Worm (Caenorhabditis elegans) whole organism, mixed stage, embryonic: Measurements from ENCODE around the gene chtb-1.

ENCODE experiments used
- M03D4.4 ChIP-seq: sonication (generic microtip); optimal IDR thresholded peaks from 2 replicates; lab custom pipeline; 2017; ENCODE audit warnings: mild to moderate bottlenecking, missing genetic modification characterization, missing compliant biosample characterization
- bed-3 ChIP-seq: fragments of 200-800 bp; sonication (Bioruptor generic); optimal IDR thresholded peaks from 3 replicates; lab custom pipeline; 2018; ENCODE audit warnings: mild to moderate bottlenecking, missing genetic modification characterization, moderate library complexity, missing compliant biosample characterization
- blmp-1 ChIP-seq: fragments of 150-350 bp; optimal IDR thresholded peaks from 2 replicates; lab custom pipeline; 2014; ENCODE audit warnings: missing biosample characterization, missing genetic modification characterization
- ceh-39 ChIP-seq: fragments of 150-350 bp; optimal IDR thresholded peaks from 2 replicates; lab custom pipeline; 2014; ENCODE audit warnings: missing biosample characterization, missing genetic modification characterization
- ceh-43 ChIP-seq: fragments of 200-800 bp; sonication (Bioruptor generic); optimal IDR thresholded peaks from 2 replicates; lab custom pipeline; 2018; ENCODE audit warnings: mild to moderate bottlenecking, missing genetic modification characterization, moderate library complexity, missing compliant biosample characterization
- ces-1 ChIP-seq: fragments of 150-350 bp; optimal IDR thresholded peaks from 2 replicates; lab custom pipeline; 2014; ENCODE audit warnings: missing biosample characterization, missing genetic modification reagents, missing genetic modification characterization
- cnd-1 ChIP-seq: fragments of 200-800 bp; sonication (Bioruptor generic); optimal IDR thresholded peaks from 2 replicates; lab custom pipeline; 2018; ENCODE audit warnings: mild to moderate bottlenecking, missing genetic modification characterization, missing compliant biosample characterization
- drap-1 ChIP-seq: fragments of 200-800 bp; sonication (Bioruptor generic); optimal IDR thresholded peaks from 3 replicates; lab custom pipeline; 2018; ENCODE audit warnings: mild to moderate bottlenecking, missing genetic modification characterization, missing compliant biosample characterization
- elt-1 ChIP-seq: sonication (generic microtip); optimal IDR thresholded peaks from 2 replicates; lab custom pipeline; 2017; ENCODE audit warnings: missing genetic modification characterization, mild to moderate bottlenecking, missing compliant biosample characterization, antibody characterized with exemption, moderate library complexity, borderline replicate concordance; ENCODE audit not compliant: insufficient read depth
- elt-3 ChIP-seq: fragments of 150-350 bp; optimal IDR thresholded peaks from 2 replicates; lab custom pipeline; 2014; ENCODE audit warnings: missing biosample characterization, missing genetic modification characterization
- flh-1 ChIP-seq: fragments of 200-800 bp; sonication (Bioruptor generic); optimal IDR thresholded peaks from 2 replicates; lab custom pipeline; 2018; ENCODE audit warnings: mild to moderate bottlenecking, missing genetic modification characterization, moderate library complexity, missing compliant biosample characterization
- ham-2 ChIP-seq: fragments of 200-800 bp; sonication (Bioruptor generic); optimal IDR thresholded peaks from 2 replicates; lab custom pipeline; 2018; ENCODE audit warnings: mild to moderate bottlenecking, missing genetic modification characterization, missing compliant biosample characterization
- hlh-1 ChIP-seq: fragments of 150-350 bp; optimal IDR thresholded peaks from 2 replicates; lab custom pipeline; 2014; ENCODE audit warnings: missing biosample characterization, missing genetic modification reagents, missing genetic modification characterization
- lsy-2 ChIP-seq: fragments of 150-350 bp; optimal IDR thresholded peaks from 2 replicates; lab custom pipeline; 2014; ENCODE audit warnings: missing biosample characterization, missing genetic modification characterization
- mab-5 ChIP-seq: fragments of 150-350 bp; optimal IDR thresholded peaks from 2 replicates; lab custom pipeline; 2014; ENCODE audit warnings: missing biosample characterization, missing genetic modification characterization
- mep-1 ChIP-seq: fragments of 150-350 bp; optimal IDR thresholded peaks from 2 replicates; lab custom pipeline; 2017; ENCODE audit warnings: missing biosample characterization, missing genetic modification reagents, missing genetic modification characterization, inconsistent platforms
- mls-2 ChIP-seq: sonication (generic microtip); optimal IDR thresholded peaks from 2 replicates; lab custom pipeline; 2016; ENCODE audit warnings: mild to moderate bottlenecking, missing genetic modification characterization, moderate library complexity, missing compliant biosample characterization
- nhr-12 ChIP-seq: fragments of 150-350 bp; optimal IDR thresholded peaks from 2 replicates; lab custom pipeline; 2014; ENCODE audit warnings: missing biosample characterization, missing genetic modification characterization
- nhr-2 ChIP-seq: fragments of 150-350 bp; optimal IDR thresholded peaks from 2 replicates; lab custom pipeline; 2014; ENCODE audit warnings: missing biosample characterization, missing genetic modification characterization
- nhr-28 ChIP-seq: fragments of 150-350 bp; optimal IDR thresholded peaks from 2 replicates; lab custom pipeline; 2014; ENCODE audit warnings: missing biosample characterization, missing genetic modification characterization
- pha-4 ChIP-seq: fragments of 150-350 bp; optimal IDR thresholded peaks from 2 replicates; lab custom pipeline; 2018; ENCODE audit warnings: missing biosample characterization, missing genetic modification reagents, missing genetic modification characterization
- sem-2 ChIP-seq: fragments of 200-800 bp; sonication (Bioruptor generic); optimal IDR thresholded peaks from 2 replicates; lab custom pipeline; 2018; ENCODE audit warnings: mild to moderate bottlenecking, missing genetic modification characterization, missing compliant biosample characterization
- snpc-4 ChIP-seq: fragments of 150-350 bp; optimal IDR thresholded peaks from 2 replicates; lab custom pipeline; 2014; ENCODE audit warnings: missing biosample characterization, missing genetic modification characterization
- sptf-1 ChIP-seq: sonication (generic microtip); optimal IDR thresholded peaks from 2 replicates; lab custom pipeline; 2017; ENCODE audit warnings: mild to moderate bottlenecking, missing genetic modification characterization, moderate library complexity, missing compliant biosample characterization
- tbx-8 ChIP-seq: fragments of 200-800 bp; sonication (Bioruptor generic); optimal IDR thresholded peaks from 2 replicates; lab custom pipeline; 2018; ENCODE audit warnings: mild to moderate bottlenecking, missing genetic modification characterization, moderate library complexity, missing compliant biosample characterization
- unc-120 ChIP-seq: sonication (generic microtip); optimal IDR thresholded peaks from 2 replicates; lab custom pipeline; 2017; ENCODE audit warnings: missing genetic modification characterization, missing compliant biosample characterization; ENCODE audit not compliant: poor library complexity, severe bottlenecking
- unc-39 ChIP-seq: fragments of 150-350 bp; optimal IDR thresholded peaks from 2 replicates; lab custom pipeline; 2014; ENCODE audit warnings: missing biosample characterization, missing genetic modification characterization
- unc-62 ChIP-seq: fragments of 150-350 bp; optimal IDR thresholded peaks from 2 replicates; lab custom pipeline; 2014; ENCODE audit warnings: missing biosample characterization, missing genetic modification reagents, missing genetic modification characterization
- zip-8 ChIP-seq: fragments of 150-350 bp; optimal IDR thresholded peaks from 2 replicates; lab custom pipeline; 2014; ENCODE audit warnings: missing biosample characterization, missing genetic modification characterization
- ztf-11 ChIP-seq: fragments of 150-350 bp; optimal IDR thresholded peaks from 2 replicates; lab custom pipeline; 2014; ENCODE audit warnings: missing biosample characterization, missing genetic modification characterization

chtb-1 gene

ce11 chrIII:9355412-9355969 lies at the start of gene chtb-1:
chtb-1 (minus strand) TSS chrIII:9355462.
- TF ChIP-seq M03D4.4 (tag; lab: Kevin White, UChicago) = no peak

DNA sequence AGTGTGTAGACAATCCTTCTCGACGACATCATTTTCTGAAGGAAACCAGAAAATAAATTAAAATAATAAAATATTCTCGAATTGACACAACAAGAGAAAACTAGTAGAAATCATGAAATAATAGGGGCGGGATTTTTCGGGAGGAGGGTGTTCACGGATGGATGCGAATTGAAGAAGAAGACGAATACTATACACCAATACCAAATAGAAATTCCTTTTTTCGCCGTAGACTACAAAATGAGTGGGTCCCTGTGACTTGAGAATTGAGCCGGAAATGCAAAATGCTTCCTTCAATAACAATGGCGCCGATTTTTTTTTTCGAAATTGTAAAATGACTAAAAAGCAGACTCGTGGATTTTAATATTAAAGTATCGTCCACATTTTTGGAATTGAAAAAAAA lies 45.8 kb upstream of the chtb-1 start, which contains the start of gene nlp-48:
TSS of gene nlp-48 (minus strand) at position 101 of the 400 bp plus-strand sequence.
- TF ChIP-seq zip-8 (tag; lab: Kevin White, UChicago) (no peak), lsy-2 (tag; lab: Kevin White, UChicago) (no peak), nhr-2 (tag; lab: Kevin White, UChicago) (no peak), tbx-8 (no peak), pha-4 (tag; lab: Kevin White, UChicago) (no peak), mls-2 (tag; lab: Kevin White, UChicago) (no peak), unc-39 (no peak), elt-3 (tag; lab: Kevin White, UChicago) (no peak)

DNA sequence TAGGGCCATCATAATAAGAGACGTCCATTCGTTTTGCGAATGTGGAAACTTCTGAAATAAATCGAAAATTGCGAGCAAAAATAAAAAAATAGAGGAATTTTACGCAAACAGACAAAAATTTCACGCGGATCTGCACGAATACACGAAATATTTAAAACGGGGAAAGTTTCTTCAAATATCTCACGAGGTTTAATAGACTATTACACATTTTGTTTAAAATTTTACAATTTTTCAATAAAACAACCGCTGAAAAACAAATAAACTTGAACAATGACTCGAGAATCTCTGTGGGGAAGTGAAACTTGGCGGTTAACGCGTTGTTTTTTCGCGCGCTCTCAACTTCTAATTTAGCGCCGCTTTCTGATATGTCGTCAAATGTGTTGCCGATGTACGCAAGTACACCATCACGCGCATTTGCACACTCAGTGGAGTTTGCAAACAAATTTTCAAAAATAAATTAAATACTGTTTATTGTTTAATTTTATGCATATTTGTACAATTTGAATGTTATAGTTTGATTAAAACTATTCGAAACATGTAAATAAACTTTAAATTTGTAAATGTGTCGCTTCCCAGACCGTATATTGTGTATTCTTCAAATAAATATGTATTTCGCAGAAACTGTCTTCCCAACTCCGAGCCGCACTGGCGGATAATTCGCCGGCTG lies 38.0 kb upstream of the chtb-1 start, which contains the start of the genes gpr-2 and rgr-1:
TSS of gene gpr-2 (minus strand) at position 51 of the 667 bp plus-strand sequence.
TSS of gene rgr-1 (plus strand) at position 617 of the 667 bp plus-strand sequence.
- no peak for TF ChIP-seq ham-2 (GFP tag; lab: Kevin White, UChicago)
- TF ChIP-seq elt-1 (tag; lab: Kevin White, UChicago) = no peak
- peak; percentile 13 for TF ChIP-seq mep-1 (tag; lab: Kevin White, UChicago)
- TF ChIP-seq ceh-39 (tag; lab: Kevin White, UChicago) = no peak
- TF ChIP-seq tbx-8 = no peak
- no peak for TF ChIP-seq ceh-43 (GFP tag; lab: Kevin White, UChicago)
- peak; percentile 18 for TF ChIP-seq pha-4 (tag; lab: Kevin White, UChicago)
- no peak for TF ChIP-seq nhr-28 (tag; lab: Kevin White, UChicago)
- TF ChIP-seq drap-1 (GFP tag; lab: Kevin White, UChicago) = no peak
- TF ChIP-seq unc-120 (tag; lab: Kevin White, UChicago) = no peak
- TF ChIP-seq blmp-1 (tag; lab: Kevin White, UChicago) = no peak
- TF ChIP-seq elt-3 (tag; lab: Kevin White, UChicago) = no peak
- TF ChIP-seq zip-8 (tag; lab: Kevin White, UChicago) = no peak
- peak; percentile 20 for TF ChIP-seq lsy-2 (tag; lab: Kevin White, UChicago)
- peak; percentile 45 for TF ChIP-seq ces-1
- TF ChIP-seq flh-1 = no peak
- TF ChIP-seq sptf-1 (tag; lab: Kevin White, UChicago) = no peak
- TF ChIP-seq, all 35 proteins: peak for 4

DNA sequence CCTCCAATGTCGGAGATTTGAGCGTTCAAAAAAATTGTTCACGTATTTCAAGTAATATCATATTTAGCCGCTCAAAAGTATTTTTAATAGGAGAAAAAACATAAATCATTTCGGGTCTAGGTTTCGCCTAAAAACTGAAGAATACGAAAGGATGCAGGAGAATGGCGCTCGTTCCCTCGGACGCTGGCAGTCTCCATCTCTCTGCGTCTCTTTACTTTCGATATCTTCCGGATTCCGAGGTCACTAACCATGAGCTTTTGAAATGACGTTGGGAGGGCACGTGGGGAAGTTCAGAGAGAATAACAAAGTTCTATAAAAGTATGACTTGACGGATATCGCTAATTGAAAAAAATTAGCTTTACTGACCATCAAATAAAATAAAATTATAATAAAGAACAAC lies 35.7 kb upstream of the chtb-1 start:
- TF ChIP-seq mls-2 (tag; lab: Kevin White, UChicago) (no peak), sem-2 (GFP tag; lab: Kevin White, UChicago) (no peak), nhr-12 (tag; lab: Kevin White, UChicago) (no peak), unc-62 (GFP tag; lab: Kevin White, UChicago) (no peak), mab-5 (no peak), blmp-1 (tag; lab: Kevin White, UChicago) (no peak), nhr-2 (tag; lab: Kevin White, UChicago) (no peak)

DNA sequence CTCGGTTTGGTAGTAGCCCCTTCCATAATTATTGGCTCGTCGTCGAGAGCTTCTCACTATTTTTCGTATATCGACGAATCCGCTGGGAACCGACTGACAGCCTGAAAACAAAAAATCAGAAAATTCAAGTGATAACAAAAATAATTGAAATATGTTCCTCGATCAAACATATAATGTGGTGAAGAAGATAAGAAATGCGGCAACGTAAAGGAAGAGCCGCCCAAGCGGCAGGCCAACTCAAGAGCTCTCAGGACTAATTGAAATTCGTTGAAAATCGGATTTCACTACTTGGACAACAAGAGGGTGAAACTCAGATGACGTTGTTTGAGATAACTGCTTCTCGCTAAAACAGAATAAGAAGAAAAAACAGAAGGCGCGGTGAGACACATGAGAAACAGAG lies 34.7 kb upstream of the chtb-1 start, which contains the start of gene slc-17.2:
TSS of gene slc-17.2 (minus strand) at position 101 of the 400 bp plus-strand sequence.
- TF ChIP-seq zip-8 (tag; lab: Kevin White, UChicago) = no peak
- TF ChIP-seq hlh-1 (tag; lab: Kevin White, UChicago) = no peak
- no peak for TF ChIP-seq tbx-8
- no peak for TF ChIP-seq flh-1
- no peak for TF ChIP-seq cnd-1 (tag; lab: Kevin White, UChicago)
- no peak for TF ChIP-seq ces-1
- no peak for TF ChIP-seq unc-62 (GFP tag; lab: Kevin White, UChicago)
- TF ChIP-seq unc-120 (tag; lab: Kevin White, UChicago) = no peak
- TF ChIP-seq bed-3 (GFP tag; lab: Kevin White, UChicago) = no peak
- no peak for TF ChIP-seq nhr-12 (tag; lab: Kevin White, UChicago)
- TF ChIP-seq snpc-4 (tag; lab: Kevin White, UChicago) = no peak
- TF ChIP-seq ceh-43 (GFP tag; lab: Kevin White, UChicago) = no peak
- no peak for TF ChIP-seq elt-1 (tag; lab: Kevin White, UChicago)
- no peak for TF ChIP-seq mep-1 (tag; lab: Kevin White, UChicago)
- no peak for TF ChIP-seq unc-39
- TF ChIP-seq ztf-11 (tag; lab: Kevin White, UChicago) = no peak
